Fruit fly (Drosophila melanogaster) whole organism, prepupa: ENCODE measurements around the gene CG17648.

Source experiments
- CG10669 ChIP-seq: fragments of 200-800 bp; sonication (Bioruptor generic); optimal IDR thresholded peaks from 3 replicates; lab custom pipeline; 2018; ENCODE audit warnings: missing biosample characterization, mild to moderate bottlenecking, missing genetic modification characterization, moderate library complexity
- CG11294 ChIP-seq: fragments of 200-800 bp; sonication (Bioruptor generic); IDR thresholded peaks from 2 replicates; pipeline ENCODE4 v1.3.6; 2022; ENCODE audit warnings: missing biosample characterization, missing genetic modification characterization
- Met ChIP-seq: fragments of 200-800 bp; sonication (Bioruptor generic); optimal IDR thresholded peaks from 3 replicates; lab custom pipeline; 2016; ENCODE audit warnings: missing biosample characterization, missing genetic modification characterization
- Sox102F ChIP-seq: fragments of 200-800 bp; sonication (Bioruptor generic); optimal IDR thresholded peaks from 2 replicates; lab custom pipeline; 2016; ENCODE audit warnings: missing biosample characterization, mild to moderate bottlenecking, missing genetic modification characterization
- Sox15 ChIP-seq: fragments of 200-800 bp; sonication (Bioruptor generic); optimal IDR thresholded peaks from 3 replicates; lab custom pipeline; 2016; ENCODE audit warnings: missing biosample characterization, missing genetic modification characterization
- pdm3 ChIP-seq: fragments of 200-800 bp; sonication (Bioruptor generic); optimal IDR thresholded peaks from 3 replicates; lab custom pipeline; 2016; ENCODE audit warnings: missing biosample characterization, missing genetic modification characterization

DNA sequence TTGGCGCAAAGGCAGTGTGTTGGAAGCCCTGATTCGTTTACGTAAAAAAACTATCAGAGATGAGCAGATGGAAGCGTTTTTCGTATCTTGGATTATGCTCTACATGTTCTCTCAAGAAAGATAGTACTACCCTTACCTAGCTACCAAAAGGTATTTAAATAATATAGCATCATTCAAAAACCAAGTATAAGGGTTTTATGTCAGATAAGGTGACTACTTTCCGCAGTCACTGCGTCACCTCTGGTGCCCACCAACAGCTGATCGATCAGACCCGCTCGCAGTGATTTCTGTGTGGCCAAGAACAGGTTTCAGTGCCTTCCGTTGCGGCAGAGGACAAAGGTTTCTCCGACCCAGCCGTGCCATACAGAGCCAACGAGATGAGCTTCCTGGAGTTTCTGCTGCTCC is 22.5 kb upstream of the CG17648 start, which contains the start of the genes Eno and CG31937:
- TF ChIP-seq pdm3 (GFP tag; lab: Kevin White, UChicago), result peak; percentile 76
- TF ChIP-seq Sox15 (GFP tag; lab: Kevin White, UChicago), result no peak
- TF ChIP-seq CG10669 (GFP tag; lab: Kevin White, UChicago), result peak; percentile 1
- no peak for TF ChIP-seq CG11294 (GFP tag; lab: Robert Waterston, UW)
- TF ChIP-seq Sox102F, result peak; percentile 64
- TF ChIP-seq Met, result peak; percentile 48
